Worm (Caenorhabditis elegans): ENCODE measurements around the gene F22F7.7.

ce11 chrV:2095204-2095603, 44.6 kb downstream of the F22F7.7 start, which contains the start of gene F36F12.2:
- TF ChIP-seq flt-1 (GFP tag; IDR thresholded peaks at IDR 0.05), result no peak
- no peak for TF ChIP-seq cog-1 (tag; optimal IDR thresholded peaks at IDR 0.05)
- no peak for TF ChIP-seq ztf-29 (GFP tag; IDR thresholded peaks at IDR 0.05)
- TF ChIP-seq med-1 (GFP tag; optimal IDR thresholded peaks at IDR 0.05; ENCODE audit: insufficient read depth), result no peak
- no peak for TF ChIP-seq T22C8.4 (GFP tag; IDR thresholded peaks at IDR 0.05)
- TF ChIP-seq ztf-23 (GFP tag; IDR thresholded peaks at IDR 0.05), result no peak
